Worm (Caenorhabditis elegans) whole organism, L4 larva: ENCODE measurements around the gene C05E11.2.
"Not testable (repeated sequence)": the region's sequence is repeated elsewhere in the genome, so short reads cannot be mapped to it uniquely, and the experiment has no call there.

Experiments used
- D1046.2 ChIP-seq: fragments of 200-800 bp; sonication (Bioruptor generic); IDR thresholded peaks from 2 replicates; pipeline ENCODE4 v1.3.6; 2022; ENCODE audit warnings: missing genetic modification characterization, missing compliant biosample characterization
- F10B5.3 ChIP-seq: sonication (generic microtip); optimal IDR thresholded peaks from 2 replicates; lab custom pipeline; 2016; ENCODE audit warnings: mild to moderate bottlenecking, missing genetic modification characterization, missing compliant biosample characterization
- F37D6.2 ChIP-seq: sonication (generic microtip); optimal IDR thresholded peaks from 2 replicates; lab custom pipeline; 2016; ENCODE audit warnings: mild to moderate bottlenecking, missing genetic modification characterization, missing compliant biosample characterization
- F44E2.7 ChIP-seq: fragments of 200-800 bp; sonication (Bioruptor generic); IDR thresholded peaks from 2 replicates; pipeline ENCODE4 v2.1.2; 2022; ENCODE audit warnings: missing genetic modification characterization, missing compliant biosample characterization
- Y48G9A.11 ChIP-seq: fragments of 200-800 bp; sonication (Bioruptor generic); IDR thresholded peaks from 2 replicates; pipeline ENCODE4 v1.3.6; 2022; ENCODE audit warnings: missing genetic modification reagents, missing genetic modification characterization, missing compliant biosample characterization
- aha-1 ChIP-seq: fragments of 150-350 bp; peaks from one replicate; lab custom pipeline; 2014; ENCODE audit warnings: missing biosample characterization, missing genetic modification characterization
- arid-1 ChIP-seq: fragments of 200-800 bp; sonication (Bioruptor generic); conservative IDR thresholded peaks from 2 replicates; pipeline ENCODE4 v1.3.6; 2022; ENCODE audit warnings: missing genetic modification reagents, missing genetic modification characterization, missing compliant biosample characterization
- ceh-20 ChIP-seq: fragments of 200-800 bp; sonication (Bioruptor generic); IDR thresholded peaks from 2 replicates; pipeline ENCODE4 v1.3.6; 2022; ENCODE audit warnings: missing genetic modification reagents, missing genetic modification characterization, missing compliant biosample characterization
- ctbp-1 ChIP-seq: fragments of 200-800 bp; sonication (Bioruptor generic); IDR thresholded peaks from 2 replicates; pipeline ENCODE4 v1.3.6; 2022; ENCODE audit warnings: missing genetic modification reagents, missing genetic modification characterization, missing compliant biosample characterization
- daf-19 ChIP-seq: fragments of 200-800 bp; sonication (Bioruptor generic); conservative IDR thresholded peaks from 2 replicates; pipeline ENCODE4 v1.3.6; 2022; ENCODE audit warnings: missing genetic modification characterization, missing compliant biosample characterization
- daf-8 ChIP-seq: fragments of 200-800 bp; sonication (Bioruptor generic); IDR thresholded peaks from 2 replicates; pipeline ENCODE4 v1.3.6; 2022; ENCODE audit warnings: missing genetic modification characterization, missing compliant biosample characterization
- dmd-9 ChIP-seq: fragments of 200-800 bp; sonication (Bioruptor generic); IDR thresholded peaks from 2 replicates; pipeline ENCODE4 v1.3.6; 2022; ENCODE audit warnings: missing genetic modification reagents, missing genetic modification characterization, missing compliant biosample characterization
- dve-1 ChIP-seq: sonication (generic microtip); optimal IDR thresholded peaks from 2 replicates; lab custom pipeline; 2017; ENCODE audit warnings: antibody characterized with exemption, mild to moderate bottlenecking, missing genetic modification characterization, missing compliant biosample characterization; ENCODE audit not compliant: insufficient read depth
- egl-43 ChIP-seq: fragments of 200-800 bp; sonication (Bioruptor generic); IDR thresholded peaks from 2 replicates; pipeline ENCODE4 v1.3.6; 2022; ENCODE audit warnings: missing genetic modification reagents, missing genetic modification characterization, missing compliant biosample characterization
- hlh-30 ChIP-seq: sonication (generic microtip); optimal IDR thresholded peaks from 2 replicates; lab custom pipeline; 2017; ENCODE audit warnings: antibody characterized with exemption, mild to moderate bottlenecking, missing genetic modification characterization, missing compliant biosample characterization; ENCODE audit not compliant: insufficient read depth
- hmg-1.1 ChIP-seq: fragments of 200-800 bp; sonication (Bioruptor generic); IDR thresholded peaks from 2 replicates; pipeline ENCODE4 v1.3.6; 2022; ENCODE audit warnings: missing genetic modification reagents, missing genetic modification characterization, missing compliant biosample characterization
- jun-1 ChIP-seq: fragments of 150-350 bp; optimal IDR thresholded peaks from 2 replicates; lab custom pipeline; 2014; ENCODE audit warnings: missing biosample characterization, missing genetic modification reagents, missing genetic modification characterization
- lim-7 ChIP-seq: fragments of 200-800 bp; sonication (Bioruptor generic); IDR thresholded peaks from 2 replicates; pipeline ENCODE4 v1.3.6; 2022; ENCODE audit warnings: missing genetic modification characterization, missing compliant biosample characterization
- lin-15B ChIP-seq: fragments of 150-350 bp; sonication (generic microtip); optimal IDR thresholded peaks from 3 replicates; lab custom pipeline; 2014; ENCODE audit warnings: missing biosample characterization, missing genetic modification characterization
- lsy-2 ChIP-seq, 2 experiments: fragments of 150-350 bp in 1 of 2; sonication (generic microtip) in 1 of 2; optimal IDR thresholded peaks; 2 replicates each; lab custom pipeline; 2014 to 2017; ENCODE audit warnings: missing biosample characterization in 2 of 2, missing genetic modification characterization in 2 of 2
- madf-9 ChIP-seq: fragments of 200-800 bp; sonication (Bioruptor generic); conservative IDR thresholded peaks from 2 replicates; pipeline ENCODE4 v1.3.6; 2022; ENCODE audit warnings: missing genetic modification reagents, missing genetic modification characterization, missing compliant biosample characterization
- mdt-29 ChIP-seq: fragments of 200-800 bp; sonication (Bioruptor generic); IDR thresholded peaks from 2 replicates; pipeline ENCODE4 v1.3.6; 2022; ENCODE audit warnings: missing genetic modification reagents, missing genetic modification characterization, missing compliant biosample characterization
- mxl-3 ChIP-seq: fragments of 200-800 bp; sonication (Bioruptor generic); optimal IDR thresholded peaks from 2 replicates; lab custom pipeline; 2018; ENCODE audit warnings: mild to moderate bottlenecking, missing genetic modification characterization, missing compliant biosample characterization
- nhr-25 ChIP-seq: sonication (generic microtip); optimal IDR thresholded peaks from 2 replicates; lab custom pipeline; 2017; ENCODE audit warnings: missing genetic modification characterization, mild to moderate bottlenecking, missing compliant biosample characterization, antibody characterized with exemption, moderate library complexity, borderline replicate concordance; ENCODE audit not compliant: insufficient read depth
- nhr-48 ChIP-seq: sonication (generic microtip); optimal IDR thresholded peaks from 2 replicates; lab custom pipeline; 2016; ENCODE audit warnings: mild to moderate bottlenecking, missing genetic modification characterization, missing compliant biosample characterization
- nhr-6 ChIP-seq: fragments of 150-350 bp; optimal IDR thresholded peaks from 2 replicates; lab custom pipeline; 2014; ENCODE audit warnings: missing biosample characterization, missing genetic modification characterization
- pha-4 ChIP-seq, 2 experiments: fragments of 150-350 bp in 1 of 2; fragments of 200-800 bp in 1 of 2; sonication (Bioruptor generic) in 1 of 2; IDR thresholded peaks in 1 of 2; optimal IDR thresholded peaks in 1 of 2; 2 replicates each; pipeline versions ENCODE4 v1.3.6 to Lab custom; 2014 to 2022; ENCODE audit warnings: missing genetic modification characterization in 2 of 2, missing genetic modification reagents in 2 of 2, missing biosample characterization in 1 of 2, missing compliant biosample characterization in 1 of 2
- pqm-1 ChIP-seq: sonication (generic microtip); optimal IDR thresholded peaks from 2 replicates; lab custom pipeline; 2017; ENCODE audit warnings: missing biosample characterization, missing genetic modification characterization
- rbr-2 ChIP-seq: sonication (generic microtip); optimal IDR thresholded peaks from 2 replicates; lab custom pipeline; 2016; ENCODE audit warnings: missing genotype, missing genetic modification characterization, missing compliant biosample characterization
- saeg-2 ChIP-seq: fragments of 200-800 bp; sonication (Bioruptor generic); IDR thresholded peaks from 2 replicates; pipeline ENCODE4 v1.3.6; 2022; ENCODE audit warnings: missing genetic modification reagents, missing genetic modification characterization, missing compliant biosample characterization
- sdz-12 ChIP-seq: fragments of 200-800 bp; sonication (Bioruptor generic); optimal IDR thresholded peaks from 2 replicates; lab custom pipeline; 2018; ENCODE audit warnings: mild to moderate bottlenecking, missing genetic modification characterization, missing compliant biosample characterization
- set-16 ChIP-seq: fragments of 200-800 bp; sonication (Bioruptor generic); IDR thresholded peaks from 2 replicates; pipeline ENCODE4 v1.3.6; 2022; ENCODE audit warnings: missing genetic modification reagents, missing genetic modification characterization, missing compliant biosample characterization
- skn-1 ChIP-seq: fragments of 150-350 bp; optimal IDR thresholded peaks from 2 replicates; lab custom pipeline; 2014; ENCODE audit warnings: missing biosample characterization, missing genetic modification characterization
- snpc-1.2 ChIP-seq: fragments of 200-800 bp; sonication (Bioruptor generic); IDR thresholded peaks from 2 replicates; pipeline ENCODE4 v1.3.6; 2022; ENCODE audit warnings: missing genetic modification reagents, missing genetic modification characterization, missing compliant biosample characterization
- tra-1 ChIP-seq: fragments of 200-800 bp; sonication (Bioruptor generic); IDR thresholded peaks from 2 replicates; pipeline ENCODE4 v1.3.6; 2022; ENCODE audit warnings: missing genetic modification reagents, missing genetic modification characterization, missing compliant biosample characterization
- unc-62 ChIP-seq, 3 experiments: fragments of 150-350 bp in 1 of 3; sonication (generic microtip); optimal IDR thresholded peaks in 2 of 3; peaks in 1 of 3; 1 replicate in 1 of 3; 2 replicates in 2 of 3; lab custom pipeline; 2014 to 2017; ENCODE audit warnings: missing biosample characterization in 3 of 3, missing genetic modification characterization in 3 of 3, missing genetic modification reagents in 3 of 3, missing genotype in 1 of 3
- zfp-2 ChIP-seq: sonication (generic microtip); optimal IDR thresholded peaks from 2 replicates; lab custom pipeline; 2016; ENCODE audit warnings: mild to moderate bottlenecking, missing genetic modification characterization, missing compliant biosample characterization
- ztf-7 ChIP-seq: fragments of 150-350 bp; optimal IDR thresholded peaks from 2 replicates; lab custom pipeline; 2014; ENCODE audit warnings: missing biosample characterization, missing genetic modification characterization

C05E11.2 gene

ce11 chrX:4597419-4597818, 10.7 kb downstream of the C05E11.2 start:
- peak; percentile 81 for TF ChIP-seq set-16
- no peak for TF ChIP-seq nhr-6 (tag; lab: Kevin White, UChicago)

- TF ChIP-seq jun-1 (no peak), Y48G9A.11 (GFP tag; lab: Robert Waterston, UW) (no peak), aha-1 (tag; lab: Kevin White, UChicago) (peak; percentile 75), mdt-29 (GFP tag; lab: Robert Waterston, UW) (no peak), dmd-9 (GFP tag; lab: Robert Waterston, UW) (no peak), sdz-12 (no peak), snpc-1.2 (GFP tag; lab: Robert Waterston, UW) (no peak), hlh-30 (no peak)
- TF ChIP-seq, all 104 proteins: peak for 1
Measured at ce11 chrX:4599526-4599925, 12.8 kb downstream of the C05E11.2 start.

DNA sequence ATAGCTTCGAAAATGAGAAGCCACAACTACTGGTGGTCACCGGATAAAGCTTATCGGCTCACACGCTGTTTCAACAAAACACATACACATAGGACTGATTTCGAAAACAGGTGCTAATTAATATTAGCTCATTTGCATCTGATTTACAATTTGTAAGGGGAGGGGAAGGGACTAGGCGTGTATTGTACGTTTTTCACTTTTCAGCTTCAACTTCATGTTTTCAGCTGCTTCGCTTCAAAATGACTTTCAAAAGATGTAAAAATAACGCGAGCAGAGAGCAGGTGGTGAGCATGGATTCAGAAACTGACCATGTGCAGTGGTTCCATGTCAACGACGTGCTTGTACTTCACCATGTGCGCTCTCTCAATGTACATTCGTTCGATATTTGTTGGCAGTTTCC, 14.3 kb downstream of the C05E11.2 start:
- TF ChIP-seq unc-62 (GFP tag; optimal IDR thresholded peaks at IDR 0.05 in 1 of 2; lab: Kevin White, UChicago): peak in 1 of 2 experiments; percentile 94
- no peak for TF ChIP-seq unc-62 (tag; optimal IDR thresholded peaks at IDR 0.05; lab: Kevin White, UChicago)
- no peak for TF ChIP-seq saeg-2 (GFP tag; lab: Robert Waterston, UW)
- no peak for TF ChIP-seq skn-1
- TF ChIP-seq dmd-9 (GFP tag; lab: Robert Waterston, UW): no peak
- TF ChIP-seq daf-8 (GFP tag; lab: Robert Waterston, UW): no peak
- no peak for TF ChIP-seq D1046.2 (GFP tag; lab: Robert Waterston, UW)
- TF ChIP-seq pqm-1 (tag; lab: Kevin White, UChicago): no peak

ce11 chrX:4604185-4604584, 17.5 kb downstream of the C05E11.2 start:
- no peak for TF ChIP-seq daf-19 (GFP tag; lab: Robert Waterston, UW)
- peak; percentile 2 for TF ChIP-seq aha-1 (tag; lab: Kevin White, UChicago)
- TF ChIP-seq snpc-1.2 (GFP tag; lab: Robert Waterston, UW): no peak
- no peak for TF ChIP-seq ztf-7
- peak in 1 of 2 experiments; percentile 74 for TF ChIP-seq unc-62 (GFP tag; optimal IDR thresholded peaks at IDR 0.05 in 1 of 2; lab: Kevin White, UChicago)
- TF ChIP-seq unc-62 (tag; optimal IDR thresholded peaks at IDR 0.05; lab: Kevin White, UChicago): no peak

ce11 chrX:4605828-4606227, 19.1 kb downstream of the C05E11.2 start, which contains the start of gene spat-3:
TSS of gene spat-3 (minus strand) at chrX:4605928.
- TF ChIP-seq mdt-29 (GFP tag; lab: Robert Waterston, UW) (no peak), aha-1 (tag; lab: Kevin White, UChicago) (no peak), lsy-2 (tag; optimal IDR thresholded peaks at IDR 0.05; lab: Kevin White, UChicago) (no peak), zfp-2 (no peak), lin-15B (tag; lab: Kevin White, UChicago) (no peak), skn-1 (no peak)

ce11 chrX:4606389-4606880, 19.7 kb downstream of the C05E11.2 start:
- TF ChIP-seq pha-4 (GFP tag; IDR thresholded peaks at IDR 0.05; lab: Robert Waterston, UW): peak; percentile 94; the same call in 1 of the 2 replicates
- TF ChIP-seq pha-4 (tag; optimal IDR thresholded peaks at IDR 0.05; lab: Kevin White, UChicago): not testable (repeated sequence)
- TF ChIP-seq nhr-48 (tag; lab: Kevin White, UChicago): peak; percentile 56
- TF ChIP-seq F44E2.7 (GFP tag; lab: Robert Waterston, UW): 0 out of 2 replicates have a peak, but pooled peaks have one; percentile 3
- TF ChIP-seq dve-1: peak; percentile 89
- TF ChIP-seq nhr-6 (tag; lab: Kevin White, UChicago): peak; percentile 56
- peak; percentile 95 for TF ChIP-seq hmg-1.1 (GFP tag; lab: Robert Waterston, UW)
- peak; percentile 63 for TF ChIP-seq F37D6.2
- peak; percentile 92 for TF ChIP-seq set-16
- TF ChIP-seq mxl-3 (GFP tag; lab: Kevin White, UChicago): peak; percentile 93
- peak; percentile 97 for TF ChIP-seq aha-1 (tag; lab: Kevin White, UChicago)
- peak; percentile 89 for TF ChIP-seq tra-1
- TF ChIP-seq ctbp-1 (GFP tag; lab: Robert Waterston, UW): peak; percentile 96
- TF ChIP-seq mdt-29 (GFP tag; lab: Robert Waterston, UW): peak; percentile 55; the same call in 1 of the 2 replicates
- peak; percentile 92 for TF ChIP-seq egl-43 (GFP tag; lab: Robert Waterston, UW)
- peak; percentile 86 for TF ChIP-seq madf-9 (GFP tag; lab: Robert Waterston, UW)
- peak; percentile 84 for TF ChIP-seq arid-1
- peak; percentile 95 for TF ChIP-seq ceh-20 (GFP tag; lab: Robert Waterston, UW)
- 0 out of 2 replicates have a peak, but pooled peaks have one; percentile 16 for TF ChIP-seq lim-7
- TF ChIP-seq F10B5.3 (tag; lab: Kevin White, UChicago): peak; percentile 77
- peak; percentile 97 for TF ChIP-seq nhr-25
- peak; percentile 76 for TF ChIP-seq rbr-2 (tag; lab: Kevin White, UChicago)
- peak; percentile 92 for TF ChIP-seq saeg-2 (GFP tag; lab: Robert Waterston, UW)
- peak; percentile 22 for TF ChIP-seq zfp-2
